Fruit fly (Drosophila melanogaster) whole organism, embryonic: Measurements from ENCODE around the gene CG17154.

Experiments
- B-H1 ChIP-seq: fragments of 200-800 bp; sonication (Bioruptor generic); IDR thresholded peaks from 3 replicates; pipeline ENCODE4 v1.3.6; 2022; ENCODE audit warnings: missing biosample characterization, missing genetic modification characterization
- BtbVII ChIP-seq: fragments of 200-800 bp; sonication (Bioruptor generic); optimal IDR thresholded peaks from 3 replicates; lab custom pipeline; 2017; ENCODE audit warnings: missing biosample characterization, mild to moderate bottlenecking, missing genetic modification characterization
- CG10565 ChIP-seq: fragments of 200-800 bp; sonication (Bioruptor generic); optimal IDR thresholded peaks from 3 replicates; lab custom pipeline; 2016; ENCODE audit warnings: missing biosample characterization, mild to moderate bottlenecking, missing genetic modification characterization
- CG12391 ChIP-seq: fragments of 200-800 bp; sonication (Bioruptor generic); optimal IDR thresholded peaks from 3 replicates; lab custom pipeline; 2018; ENCODE audit warnings: missing biosample characterization, mild to moderate bottlenecking, missing genetic modification characterization, moderate library complexity
- CG13296 ChIP-seq: fragments of 200-800 bp; sonication (Bioruptor generic); optimal IDR thresholded peaks from 3 replicates; lab custom pipeline; 2018; ENCODE audit warnings: missing biosample characterization, mild to moderate bottlenecking, missing genetic modification characterization
- CG14441 ChIP-seq: fragments of 200-800 bp; sonication (Bioruptor generic); IDR thresholded peaks from 2 replicates; pipeline ENCODE4 v1.3.6; 2022; ENCODE audit warnings: missing biosample characterization, missing genetic modification characterization
- CG15073 ChIP-seq: fragments of 200-800 bp; sonication (Bioruptor generic); optimal IDR thresholded peaks from 2 replicates; lab custom pipeline; 2016; ENCODE audit warnings: missing biosample characterization, missing genetic modification characterization
- CG17829 ChIP-seq: fragments of 200-800 bp; optimal IDR thresholded peaks from 2 replicates; lab custom pipeline; 2019; ENCODE audit warnings: missing biosample characterization, mild to moderate bottlenecking, missing genetic modification characterization, moderate library complexity
- CG1792 ChIP-seq: fragments of 200-800 bp; sonication (Bioruptor generic); optimal IDR thresholded peaks from 2 replicates; lab custom pipeline; 2016; ENCODE audit warnings: missing biosample characterization, missing genetic modification characterization
- CG1832 ChIP-seq: fragments of 200-800 bp; sonication (Bioruptor generic); optimal IDR thresholded peaks from 2 replicates; lab custom pipeline; 2017; ENCODE audit warnings: missing biosample characterization, mild to moderate bottlenecking, missing genetic modification characterization, inconsistent platforms
- CG18619 ChIP-seq: fragments of 200-800 bp; sonication (Bioruptor generic); optimal IDR thresholded peaks from 3 replicates; lab custom pipeline; 2017; ENCODE audit warnings: missing biosample characterization, mild to moderate bottlenecking, missing genetic modification characterization
- CG31441 ChIP-seq: fragments of 200-800 bp; sonication (Bioruptor generic); IDR thresholded peaks from 2 replicates; pipeline ENCODE4 v1.3.6; 2022; ENCODE audit warnings: missing biosample characterization, missing genetic modification characterization
- CG32532 ChIP-seq: fragments of 200-800 bp; sonication (Bioruptor generic); IDR thresholded peaks from 2 replicates; pipeline ENCODE4 v1.3.6; 2022; ENCODE audit warnings: missing biosample characterization, missing genetic modification characterization
- CG32772 ChIP-seq: fragments of 200-800 bp; sonication (Bioruptor generic); IDR thresholded peaks from 2 replicates; pipeline ENCODE4 v1.3.6; 2022; ENCODE audit warnings: missing biosample characterization, missing genetic modification characterization
- CG34376 ChIP-seq: fragments of 200-800 bp; sonication (Bioruptor generic); optimal IDR thresholded peaks from 2 replicates; lab custom pipeline; 2018; ENCODE audit warnings: missing biosample characterization, mild to moderate bottlenecking, missing genetic modification characterization
- CG34422 ChIP-seq: fragments of 200-800 bp; sonication (Bioruptor generic); IDR thresholded peaks from 3 replicates; pipeline ENCODE4 v1.3.6; 2022; ENCODE audit warnings: missing biosample characterization, missing genetic modification characterization
- CG3726 ChIP-seq: fragments of 200-800 bp; sonication (Bioruptor generic); IDR thresholded peaks from 3 replicates; pipeline ENCODE4, ENCODE4 v1.3.6; 2022; ENCODE audit warnings: missing biosample characterization, missing genetic modification characterization
- CG3847 ChIP-seq: fragments of 200-800 bp; sonication (Bioruptor generic); IDR thresholded peaks from 2 replicates; pipeline ENCODE4 v1.3.6; 2022; ENCODE audit warnings: missing biosample characterization, missing genetic modification characterization
- CG7745 ChIP-seq: fragments of 200-800 bp; sonication (Bioruptor generic); optimal IDR thresholded peaks from 2 replicates; lab custom pipeline; 2018; ENCODE audit warnings: missing biosample characterization, mild to moderate bottlenecking, missing genetic modification characterization, moderate library complexity
- CG7963 ChIP-seq: fragments of 200-800 bp; sonication (Bioruptor generic); IDR thresholded peaks from 3 replicates; pipeline ENCODE4 v1.3.6; 2022; ENCODE audit warnings: missing biosample characterization, missing genetic modification characterization; ENCODE audit not compliant: partially characterized antibody
- CG7987 ChIP-seq: fragments of 200-800 bp; sonication (Bioruptor generic); optimal IDR thresholded peaks from 2 replicates; lab custom pipeline; 2018; ENCODE audit warnings: missing biosample characterization, mild to moderate bottlenecking, missing genetic modification characterization, moderate library complexity
- CG8290 ChIP-seq, 3 experiments: fragments of 200-800 bp; sonication (Bioruptor generic); optimal IDR thresholded peaks; 2 replicates each; lab custom pipeline; 2016 to 2019; ENCODE audit warnings: missing biosample characterization in 3 of 3, missing genetic modification characterization in 3 of 3, mild to moderate bottlenecking in 2 of 3, moderate library complexity in 1 of 3
- CG8388 ChIP-seq: fragments of 200-800 bp; sonication (Bioruptor generic); optimal IDR thresholded peaks from 2 replicates; lab custom pipeline; 2019; ENCODE audit warnings: missing biosample characterization, mild to moderate bottlenecking, missing genetic modification characterization, moderate library complexity
- CG8765 ChIP-seq: fragments of 200-800 bp; sonication (Bioruptor generic); IDR thresholded peaks from 2 replicates; pipeline ENCODE4 v1.3.6; 2022; ENCODE audit warnings: missing biosample characterization, missing genetic modification characterization
- CG8924 ChIP-seq: fragments of 200-800 bp; optimal IDR thresholded peaks from 3 replicates; lab custom pipeline; 2019; ENCODE audit warnings: missing biosample characterization, mild to moderate bottlenecking, missing genetic modification characterization, moderate library complexity
- CHES-1-like ChIP-seq: fragments of 200-800 bp; sonication (Bioruptor generic); optimal IDR thresholded peaks from 2 replicates; lab custom pipeline; 2016; ENCODE audit warnings: missing biosample characterization, missing genetic modification characterization
- Chrac-16 ChIP-seq: fragments of 200-800 bp; sonication (Bioruptor generic); optimal IDR thresholded peaks from 3 replicates; lab custom pipeline; 2016; ENCODE audit warnings: missing biosample characterization, missing genetic modification characterization
- D ChIP-seq, 2 experiments: fragments of 200-800 bp in 1 of 2; fragments of >200 bp in 1 of 2; sonication (Bioruptor generic) in 1 of 2; optimal IDR thresholded peaks; 2 replicates in 1 of 2; 3 replicates in 1 of 2; lab custom pipeline; 2017; ENCODE audit warnings: mild to moderate bottlenecking in 1 of 2, missing biosample characterization in 1 of 2, missing genetic modification characterization in 1 of 2, missing genetic modification reagents in 1 of 2
- HLH3B ChIP-seq: fragments of 200-800 bp; sonication (Bioruptor generic); IDR thresholded peaks from 2 replicates; pipeline ENCODE4 v1.3.6; 2022; ENCODE audit warnings: missing biosample characterization, missing genetic modification characterization
- Hr3 ChIP-seq: fragments of 200-800 bp; sonication (Bioruptor generic); optimal IDR thresholded peaks from 3 replicates; lab custom pipeline; 2016; ENCODE audit warnings: missing biosample characterization, missing genetic modification characterization
- MBD-R2 ChIP-seq: fragments of 200-800 bp; sonication (Bioruptor generic); IDR thresholded peaks from 2 replicates; pipeline ENCODE4 v1.3.6; 2022; ENCODE audit warnings: missing biosample characterization, missing genetic modification characterization
- Myb ChIP-seq: fragments of 200-800 bp; sonication (Bioruptor generic); optimal IDR thresholded peaks from 2 replicates; lab custom pipeline; 2016; ENCODE audit warnings: missing biosample characterization, missing genetic modification characterization
- NfI ChIP-seq: fragments of 200-800 bp; sonication (Bioruptor generic); optimal IDR thresholded peaks from 3 replicates; lab custom pipeline; 2018; ENCODE audit warnings: missing biosample characterization, mild to moderate bottlenecking, missing genetic modification characterization, moderate library complexity
- Rfx ChIP-seq: fragments of 200-800 bp; sonication (Bioruptor generic); IDR thresholded peaks from 2 replicates; pipeline ENCODE4 v1.3.6; 2022; ENCODE audit warnings: missing biosample characterization, missing genetic modification characterization
- Sin3A ChIP-seq: fragments of >200 bp; optimal IDR thresholded peaks from 2 replicates; lab custom pipeline; 2018
- Sox102F ChIP-seq: fragments of 200-800 bp; sonication (Bioruptor generic); optimal IDR thresholded peaks from 2 replicates; lab custom pipeline; 2018; ENCODE audit warnings: missing biosample characterization, mild to moderate bottlenecking, missing genetic modification characterization, moderate library complexity
- Sry-δ ChIP-seq: fragments of 200-800 bp; sonication (Bioruptor generic); optimal IDR thresholded peaks from 2 replicates; lab custom pipeline; 2016; ENCODE audit warnings: missing biosample characterization, missing genetic modification characterization
- abd-A ChIP-seq: fragments of 200-800 bp; sonication (Bioruptor generic); optimal IDR thresholded peaks from 3 replicates; lab custom pipeline; 2019; ENCODE audit warnings: missing biosample characterization, mild to moderate bottlenecking, missing genetic modification characterization, moderate library complexity
- ato ChIP-seq: fragments of 200-800 bp; sonication (Bioruptor generic); IDR thresholded peaks from 2 replicates; pipeline ENCODE4 v1.3.6; 2022; ENCODE audit warnings: missing biosample characterization, missing genetic modification characterization; ENCODE audit not compliant: partially characterized antibody
- dimm ChIP-seq: fragments of 200-800 bp; sonication (Bioruptor generic); IDR thresholded peaks from 2 replicates; pipeline ENCODE4 v1.3.6; 2022; ENCODE audit warnings: missing biosample characterization, missing genetic modification characterization
- eyg ChIP-seq: fragments of 200-800 bp; sonication (Bioruptor generic); optimal IDR thresholded peaks from 3 replicates; lab custom pipeline; 2016; ENCODE audit warnings: missing biosample characterization, missing genetic modification characterization
- fu2 ChIP-seq: fragments of 200-800 bp; sonication (Bioruptor generic); optimal IDR thresholded peaks from 2 replicates; lab custom pipeline; 2016; ENCODE audit warnings: missing biosample characterization, missing genetic modification characterization
- gro ChIP-seq: fragments of 200-800 bp; sonication (Bioruptor generic); optimal IDR thresholded peaks from 2 replicates; lab custom pipeline; 2016; ENCODE audit warnings: missing biosample characterization, missing genetic modification characterization
- jumu ChIP-seq: fragments of 200-800 bp; sonication (Bioruptor generic); optimal IDR thresholded peaks from 3 replicates; lab custom pipeline; 2016; ENCODE audit warnings: missing biosample characterization, missing genetic modification characterization
- luna ChIP-seq: fragments of 200-800 bp; sonication (Bioruptor generic); optimal IDR thresholded peaks from 2 replicates; lab custom pipeline; 2016; ENCODE audit warnings: missing biosample characterization, missing genetic modification characterization
- ro ChIP-seq: fragments of 200-800 bp; sonication (Bioruptor generic); IDR thresholded peaks from 2 replicates; pipeline ENCODE4 v1.3.6; 2022; ENCODE audit warnings: missing biosample characterization, missing genetic modification characterization
- row ChIP-seq: fragments of 200-800 bp; sonication (Bioruptor generic); IDR thresholded peaks from 3 replicates; pipeline ENCODE4 v1.3.6; 2022; ENCODE audit warnings: missing biosample characterization, missing genetic modification characterization
- sd ChIP-seq: fragments of 200-800 bp; sonication (Bioruptor generic); optimal IDR thresholded peaks from 3 replicates; lab custom pipeline; 2018; ENCODE audit warnings: missing biosample characterization, mild to moderate bottlenecking, missing genetic modification characterization, moderate library complexity
- slbo ChIP-seq: fragments of 200-800 bp; sonication (Bioruptor generic); IDR thresholded peaks from 2 replicates; pipeline ENCODE4 v1.3.6; 2022; ENCODE audit warnings: missing biosample characterization, missing genetic modification characterization
- sna ChIP-seq: fragments of 200-800 bp; sonication (Bioruptor generic); IDR thresholded peaks from 2 replicates; pipeline ENCODE4 v1.3.6; 2022; ENCODE audit warnings: missing biosample characterization, missing genetic modification characterization; ENCODE audit not compliant: partially characterized antibody
- zfh1 ChIP-seq: fragments of 200-800 bp; sonication (Bioruptor generic); IDR thresholded peaks from 3 replicates; pipeline ENCODE4 v1.3.6; 2022; ENCODE audit warnings: missing biosample characterization, missing genetic modification characterization

The CG17154 gene

dm6 chr3L:12077348-12077747, 11.1 kb upstream of the CG17154 start (continued):
- peak; percentile 62 for TF ChIP-seq CG32772 (GFP tag; lab: Robert Waterston, UW)
- no peak for TF ChIP-seq fu2 (GFP tag; lab: Kevin White, UChicago)
- no peak for TF ChIP-seq Sin3A (lab: Kevin White, UChicago)
- TF ChIP-seq CG8290 (GFP tag; optimal IDR thresholded peaks at IDR 0.05; lab: Kevin White, UChicago), result peak; percentile 12
- TF ChIP-seq CG8290 (tag; optimal IDR thresholded peaks at IDR 0.05; lab: Kevin White, UChicago), result no peak
- TF ChIP-seq CG8924 (tag; lab: Kevin White, UChicago), result peak; percentile 56
- no peak for TF ChIP-seq dimm (GFP tag; lab: Robert Waterston, UW)
- TF ChIP-seq CG1832 (GFP tag; lab: Kevin White, UChicago), result no peak
- peak; percentile 13 for TF ChIP-seq CG18619 (GFP tag; lab: Kevin White, UChicago)
- peak; percentile 58 for TF ChIP-seq CG8388
- TF ChIP-seq ro (GFP tag; lab: Robert Waterston, UW), result peak; percentile 11; the same call in 1 of the 2 replicates
- peak; percentile 79 for TF ChIP-seq CG12391 (tag; lab: Kevin White, UChicago)
- no peak for TF ChIP-seq CG1792 (GFP tag; lab: Kevin White, UChicago)
- no peak for TF ChIP-seq CG7963 (GFP tag; lab: Robert Waterston, UW)
- peak; percentile 49; the same call in 1 of the 2 replicates for TF ChIP-seq CG14441 (GFP tag; lab: Robert Waterston, UW)
- TF ChIP-seq CG7745 (tag; lab: Kevin White, UChicago), result no peak
- no peak for TF ChIP-seq abd-A (tag; lab: Kevin White, UChicago)
- TF ChIP-seq CG3847 (GFP tag; lab: Robert Waterston, UW), result 0 out of 2 replicates have a peak, but pooled peaks have one; percentile 23
- peak; percentile 72 for TF ChIP-seq Sox102F (GFP tag; lab: Kevin White, UChicago)
- TF ChIP-seq zfh1 (GFP tag; lab: Robert Waterston, UW), result peak; percentile 81
- TF ChIP-seq CG15073 (GFP tag; lab: Kevin White, UChicago), result no peak
- TF ChIP-seq CG10565, result no peak
- peak; percentile 58; the same call in 1 of the 3 replicates for TF ChIP-seq CG3726 (GFP tag; lab: Robert Waterston, UW)
- TF ChIP-seq CG34422 (GFP tag; lab: Robert Waterston, UW), result peak; percentile 47; the same call in 1 of the 3 replicates
- TF ChIP-seq HLH3B (GFP tag; lab: Robert Waterston, UW), result peak; percentile 61
- no peak for TF ChIP-seq eyg (GFP tag; lab: Kevin White, UChicago)
- 0 out of 2 replicates have a peak, but pooled peaks have one; percentile 14 for TF ChIP-seq MBD-R2 (GFP tag; lab: Robert Waterston, UW)
- TF ChIP-seq sd, result no peak
- no peak for TF ChIP-seq Sry-δ (GFP tag; lab: Kevin White, UChicago)
- TF ChIP-seq CG7987, result no peak
- peak; percentile 74 for TF ChIP-seq CG8765
- TF ChIP-seq Chrac-16, result peak; percentile 61
- TF ChIP-seq Rfx, result no peak
- TF ChIP-seq jumu, result no peak
- TF ChIP-seq BtbVII (GFP tag; lab: Kevin White, UChicago), result no peak
- TF ChIP-seq CHES-1-like (GFP tag; lab: Kevin White, UChicago), result peak; percentile 20
- TF ChIP-seq CG13296 (GFP tag; lab: Kevin White, UChicago), result no peak
- peak; percentile 61 for TF ChIP-seq CG31441 (GFP tag; lab: Robert Waterston, UW)
- 0 out of 3 replicates have a peak, but pooled peaks have one; percentile 13 for TF ChIP-seq B-H1 (GFP tag; lab: Robert Waterston, UW)
- no peak for TF ChIP-seq luna (GFP tag; lab: Kevin White, UChicago)
- TF ChIP-seq ato (GFP tag; lab: Robert Waterston, UW), result no peak
- peak; percentile 83 for TF ChIP-seq CG17829 (tag; lab: Kevin White, UChicago)
- no peak for TF ChIP-seq CG32532 (GFP tag; lab: Robert Waterston, UW)
- TF ChIP-seq row (GFP tag; lab: Robert Waterston, UW), result peak; percentile 77
- TF ChIP-seq slbo, result peak; percentile 44; the same call in 1 of the 2 replicates
- peak; percentile 61 for TF ChIP-seq Hr3
- no peak for TF ChIP-seq sna (GFP tag; lab: Robert Waterston, UW)
- no peak for TF ChIP-seq CG34376
- peak; percentile 21 for TF ChIP-seq NfI (GFP tag; lab: Kevin White, UChicago)
- TF ChIP-seq Myb (GFP tag; lab: Kevin White, UChicago), result no peak
- no peak for TF ChIP-seq D (optimal IDR thresholded peaks at IDR 0.05; lab: Kevin White, UChicago)
- TF ChIP-seq D (GFP tag; optimal IDR thresholded peaks at IDR 0.05; lab: Kevin White, UChicago), result peak; percentile 66
- TF ChIP-seq gro (GFP tag; lab: Kevin White, UChicago), result no peak
